Fruit fly (Drosophila melanogaster) whole organism, adult: ENCODE measurements around the gene Galt.
A peak's percentile ranks its signal among the peaks of the same experiment; 100 is the strongest.

Experiments used
- CG11617 ChIP-seq: fragments of 200-800 bp; sonication (Bioruptor generic); optimal IDR thresholded peaks from 2 replicates; lab custom pipeline; 2017; ENCODE audit warnings: mild to moderate bottlenecking, missing biosample characterization, missing genetic modification reagents, missing genetic modification characterization
- CG12768 ChIP-seq: fragments of 200-800 bp; sonication (Bioruptor generic); optimal IDR thresholded peaks from 2 replicates; lab custom pipeline; 2017; ENCODE audit warnings: missing biosample characterization, missing genetic modification characterization, mild to moderate bottlenecking, moderate library complexity, missing genetic modification reagents
- CG14711 ChIP-seq: fragments of 200-800 bp; sonication (Bioruptor generic); optimal IDR thresholded peaks from 2 replicates; lab custom pipeline; 2018; ENCODE audit warnings: missing biosample characterization, mild to moderate bottlenecking, missing genetic modification characterization, moderate library complexity
- CG1620 ChIP-seq: fragments of 200-800 bp; sonication (Bioruptor generic); optimal IDR thresholded peaks from 2 replicates; lab custom pipeline; 2016; ENCODE audit warnings: missing biosample characterization, missing genetic modification characterization
- CG33017 ChIP-seq: fragments of 200-800 bp; sonication (Bioruptor generic); optimal IDR thresholded peaks from 2 replicates; lab custom pipeline; 2018; ENCODE audit warnings: missing biosample characterization, mild to moderate bottlenecking, missing genetic modification characterization, moderate library complexity
- CG5204 ChIP-seq: fragments of 200-800 bp; sonication (Bioruptor generic); optimal IDR thresholded peaks from 2 replicates; lab custom pipeline; 2016; ENCODE audit warnings: missing biosample characterization, missing genetic modification characterization
- CG7045 ChIP-seq: fragments of 200-800 bp; sonication (Bioruptor generic); optimal IDR thresholded peaks from 2 replicates; lab custom pipeline; 2017; ENCODE audit warnings: missing biosample characterization, mild to moderate bottlenecking, missing genetic modification characterization
- CG7101 ChIP-seq: fragments of 200-800 bp; sonication (Bioruptor generic); optimal IDR thresholded peaks from 2 replicates; lab custom pipeline; 2018; ENCODE audit warnings: missing biosample characterization, mild to moderate bottlenecking, missing genetic modification characterization, moderate library complexity
- Clk ChIP-seq: fragments of 200-800 bp; sonication (Bioruptor generic); optimal IDR thresholded peaks from 2 replicates; lab custom pipeline; 2017; ENCODE audit warnings: missing biosample characterization, missing genetic modification characterization
- Crg-1 ChIP-seq: fragments of 200-800 bp; sonication (Bioruptor generic); optimal IDR thresholded peaks from 2 replicates; lab custom pipeline; 2016; ENCODE audit warnings: missing biosample characterization, missing genetic modification characterization
- Hr96 ChIP-seq: fragments of 200-800 bp; sonication (Bioruptor generic); optimal IDR thresholded peaks from 2 replicates; lab custom pipeline; 2016; ENCODE audit warnings: missing biosample characterization, missing genetic modification characterization
- Mnt ChIP-seq: fragments of 200-800 bp; sonication (Bioruptor generic); optimal IDR thresholded peaks from 2 replicates; lab custom pipeline; 2016; ENCODE audit warnings: missing biosample characterization, mild to moderate bottlenecking, missing genetic modification characterization
- bab1 ChIP-seq: fragments of 200-800 bp; sonication (Bioruptor generic); optimal IDR thresholded peaks from 3 replicates; lab custom pipeline; 2019; ENCODE audit warnings: missing biosample characterization, mild to moderate bottlenecking, missing genetic modification characterization, moderate library complexity
- cic ChIP-seq: fragments of 200-800 bp; sonication (Bioruptor generic); optimal IDR thresholded peaks from 2 replicates; lab custom pipeline; 2017; ENCODE audit warnings: missing biosample characterization, mild to moderate bottlenecking, missing genetic modification characterization, moderate library complexity
- cnc ChIP-seq, 2 experiments: fragments of >200 bp; optimal IDR thresholded peaks; 2 replicates each; lab custom pipeline; 2017
- kay ChIP-seq: fragments of 200-800 bp; sonication (Bioruptor generic); peaks from one replicate; lab custom pipeline; 2016; ENCODE audit warnings: missing biosample characterization, missing genetic modification characterization, borderline replicate concordance
- ovo ChIP-seq: fragments of 200-800 bp; sonication (Bioruptor generic); optimal IDR thresholded peaks from 2 replicates; lab custom pipeline; 2016; ENCODE audit warnings: missing biosample characterization, missing genetic modification characterization
- pad ChIP-seq: fragments of 200-800 bp; sonication (Bioruptor generic); optimal IDR thresholded peaks from 3 replicates; lab custom pipeline; 2017; ENCODE audit warnings: missing biosample characterization, missing genetic modification characterization, mild to moderate bottlenecking, moderate library complexity, missing genetic modification reagents
- tj ChIP-seq: fragments of 200-800 bp; sonication (Bioruptor generic); optimal IDR thresholded peaks from 3 replicates; lab custom pipeline; 2017; ENCODE audit warnings: missing biosample characterization, mild to moderate bottlenecking, missing genetic modification characterization, moderate library complexity
- toe ChIP-seq: fragments of 200-800 bp; sonication (Bioruptor generic); optimal IDR thresholded peaks from 2 replicates; lab custom pipeline; 2016; ENCODE audit warnings: missing biosample characterization, missing genetic modification characterization

The Galt gene

dm6 chr2L:6667719-6668325, at the start of gene Galt:
TSS of gene Galt (minus strand) at chr2L:6668033.
- peak; percentile 53 for TF ChIP-seq CG33017
- TF ChIP-seq kay = no peak
- no peak for TF ChIP-seq Clk
- no peak for TF ChIP-seq pad (GFP tag; lab: Kevin White, UChicago)
- TF ChIP-seq CG1620 (GFP tag; lab: Kevin White, UChicago) = no peak
- peak; percentile 59 for TF ChIP-seq Mnt (GFP tag; lab: Kevin White, UChicago)
- no peak for TF ChIP-seq cnc (optimal IDR thresholded peaks at IDR 0.05; lab: Kevin White, UChicago)
- TF ChIP-seq CG5204 = no peak
- TF ChIP-seq CG14711 (tag; lab: Kevin White, UChicago) = peak; percentile 23
- peak; percentile 25 for TF ChIP-seq Hr96 (GFP tag; lab: Kevin White, UChicago)
- peak; percentile 6 for TF ChIP-seq CG7045 (GFP tag; lab: Kevin White, UChicago)
- TF ChIP-seq CG12768 = peak; percentile 57
- no peak for TF ChIP-seq toe (GFP tag; lab: Kevin White, UChicago)
- peak; percentile 63 for TF ChIP-seq CG7101 (tag; lab: Kevin White, UChicago)
- peak; percentile 6 for TF ChIP-seq bab1 (GFP tag; lab: Kevin White, UChicago)
- peak; percentile 64 for TF ChIP-seq CG11617 (GFP tag; lab: Kevin White, UChicago)
- peak; percentile 72 for TF ChIP-seq cic
- peak; percentile 41 for TF ChIP-seq ovo (GFP tag; lab: Kevin White, UChicago)
- TF ChIP-seq Crg-1 (GFP tag; lab: Kevin White, UChicago) = peak; percentile 16
- TF ChIP-seq tj (GFP tag; lab: Kevin White, UChicago) = peak; percentile 84

- no peak for TF ChIP-seq CG12768
- peak; percentile 89 for TF ChIP-seq Mnt (GFP tag; lab: Kevin White, UChicago)
- no peak for TF ChIP-seq pad (GFP tag; lab: Kevin White, UChicago)
- no peak for TF ChIP-seq Crg-1 (GFP tag; lab: Kevin White, UChicago)
These were observed 49.6 kb upstream of the Galt start, which contains the start of gene Aatf for dm6 chr2L:6717460-6717859. TSS of gene Aatf (plus strand) at chr2L:6717625.

- TF ChIP-seq Hr96 (GFP tag; lab: Kevin White, UChicago) (no peak), pad (GFP tag; lab: Kevin White, UChicago) (no peak), ovo (GFP tag; lab: Kevin White, UChicago) (no peak), CG7101 (tag; lab: Kevin White, UChicago) (no peak), bab1 (GFP tag; lab: Kevin White, UChicago) (no peak), CG33017 (no peak), CG7045 (GFP tag; lab: Kevin White, UChicago) (no peak), cnc (optimal IDR thresholded peaks at IDR 0.05; lab: Kevin White, UChicago) (no peak), CG1620 (GFP tag; lab: Kevin White, UChicago) (no peak), kay (no peak), CG5204 (no peak), CG14711 (tag; lab: Kevin White, UChicago) (no peak)
These were observed 49.1 kb upstream of the Galt start for dm6 chr2L:6716921-6717320.

dm6 chr2L:6716182-6716770, 48.4 kb upstream of the Galt start, which contains the start of gene AkhR:
TSS of gene AkhR (minus strand) at chr2L:6716186.
- TF ChIP-seq kay (no peak), CG12768 (no peak)

dm6 chr2L:6708997-6709662, 41.3 kb upstream of the Galt start, which contains the start of gene Tsp:
TSS of gene Tsp (minus strand) at chr2L:6709086.
- no peak for TF ChIP-seq bab1 (GFP tag; lab: Kevin White, UChicago)
- no peak for TF ChIP-seq CG33017
- TF ChIP-seq CG7101 (tag; lab: Kevin White, UChicago) = no peak
- no peak for TF ChIP-seq CG5204
- no peak for TF ChIP-seq CG11617 (GFP tag; lab: Kevin White, UChicago)
- peak; percentile 33 for TF ChIP-seq Mnt (GFP tag; lab: Kevin White, UChicago)

dm6 chr2L:6706368-6706919, 38.6 kb upstream of the Galt start:
- no peak for TF ChIP-seq ovo (GFP tag; lab: Kevin White, UChicago)
- no peak for TF ChIP-seq CG1620 (GFP tag; lab: Kevin White, UChicago)
- TF ChIP-seq CG12768 = no peak
- TF ChIP-seq CG14711 (tag; lab: Kevin White, UChicago) = no peak
- no peak for TF ChIP-seq CG7101 (tag; lab: Kevin White, UChicago)
- no peak for TF ChIP-seq Clk
- TF ChIP-seq CG33017 = no peak
- TF ChIP-seq kay = no peak
- TF ChIP-seq CG5204 = no peak
- TF ChIP-seq Crg-1 (GFP tag; lab: Kevin White, UChicago) = no peak
- TF ChIP-seq tj (GFP tag; lab: Kevin White, UChicago) = no peak
- TF ChIP-seq pad (GFP tag; lab: Kevin White, UChicago) = no peak
